Fruit fly (Drosophila melanogaster): ENCODE data around the gene CG3437.

CG3437 gene

DNA sequence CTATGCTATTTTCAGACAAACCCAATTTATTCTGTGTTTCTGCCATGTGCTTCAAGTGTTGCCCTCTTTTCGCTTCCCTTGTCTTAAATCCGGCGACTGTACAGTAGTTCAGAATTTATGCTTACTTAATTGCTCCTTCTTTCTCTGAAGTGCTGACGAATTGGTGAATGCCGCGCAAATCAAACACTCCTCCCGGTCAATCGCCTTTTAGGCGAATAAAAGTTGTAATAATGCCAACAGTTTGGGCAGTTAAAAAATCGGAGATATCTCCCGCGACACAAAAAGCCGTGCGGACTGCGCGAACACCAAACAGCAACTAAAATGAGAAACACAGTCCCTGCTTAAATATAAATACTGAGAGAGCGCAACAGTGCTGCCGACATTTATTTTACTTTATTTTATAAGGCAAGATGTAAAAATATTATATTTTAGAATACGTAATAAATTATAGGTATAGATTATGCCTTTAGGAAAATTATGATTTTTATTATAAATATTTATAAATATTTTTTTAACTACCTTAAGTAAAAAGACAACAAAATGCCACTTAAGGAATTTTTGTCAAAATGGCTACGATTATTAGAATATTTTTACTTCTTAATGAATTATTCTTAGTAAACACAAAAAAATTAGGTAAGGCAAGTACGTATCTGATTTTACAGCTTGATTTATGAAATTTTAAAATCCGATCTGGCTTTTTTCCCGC, 47.7 kb upstream of the CG3437 start, which contains the start of gene path (continued):
- TF ChIP-seq fd96Cb (tag; optimal IDR thresholded peaks at IDR 0.05) (peak; percentile 50), grau (tag; optimal IDR thresholded peaks at IDR 0.05) (peak; percentile 51), Hmx (GFP tag; optimal IDR thresholded peaks at IDR 0.05) (no peak)

DNA sequence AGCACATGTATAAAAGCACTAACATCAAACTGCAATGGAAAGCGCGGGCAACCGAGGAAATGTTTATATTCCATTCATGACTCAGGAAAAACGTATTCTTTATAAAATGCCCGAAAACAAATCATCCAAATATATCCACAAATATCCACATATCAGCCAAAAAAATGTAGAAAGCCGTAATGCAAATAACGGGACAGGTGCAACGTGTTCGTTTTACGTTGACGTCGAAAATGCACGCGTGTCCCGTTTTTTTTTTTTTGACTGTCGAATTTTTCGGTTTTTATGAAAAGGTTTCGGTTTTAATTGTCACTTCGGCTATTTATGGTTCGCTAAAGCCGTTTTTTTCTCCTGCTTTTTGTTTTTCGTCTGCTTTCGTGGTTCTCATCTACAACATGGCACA, 47.1 kb upstream of the CG3437 start:
- no peak for TF ChIP-seq CG8290 (GFP tag; optimal IDR thresholded peaks at IDR 0.05)
- TF ChIP-seq CG8290 (tag; optimal IDR thresholded peaks at IDR 0.05), result no peak
- TF ChIP-seq CG9437 (GFP tag; optimal IDR thresholded peaks at IDR 0.05), result peak; percentile 52
- peak in 1 of 2 experiments; percentile 55 for TF ChIP-seq eve (GFP tag; optimal IDR thresholded peaks at IDR 0.05)
- no peak for TF ChIP-seq zen (tag; optimal IDR thresholded peaks at IDR 0.05)
- no peak for TF ChIP-seq CG7963 (GFP tag; IDR thresholded peaks at IDR 0.05; ENCODE audit: partially characterized antibody)
- no peak for TF ChIP-seq ftz-f1 (GFP tag; optimal IDR thresholded peaks at IDR 0.05)

DNA sequence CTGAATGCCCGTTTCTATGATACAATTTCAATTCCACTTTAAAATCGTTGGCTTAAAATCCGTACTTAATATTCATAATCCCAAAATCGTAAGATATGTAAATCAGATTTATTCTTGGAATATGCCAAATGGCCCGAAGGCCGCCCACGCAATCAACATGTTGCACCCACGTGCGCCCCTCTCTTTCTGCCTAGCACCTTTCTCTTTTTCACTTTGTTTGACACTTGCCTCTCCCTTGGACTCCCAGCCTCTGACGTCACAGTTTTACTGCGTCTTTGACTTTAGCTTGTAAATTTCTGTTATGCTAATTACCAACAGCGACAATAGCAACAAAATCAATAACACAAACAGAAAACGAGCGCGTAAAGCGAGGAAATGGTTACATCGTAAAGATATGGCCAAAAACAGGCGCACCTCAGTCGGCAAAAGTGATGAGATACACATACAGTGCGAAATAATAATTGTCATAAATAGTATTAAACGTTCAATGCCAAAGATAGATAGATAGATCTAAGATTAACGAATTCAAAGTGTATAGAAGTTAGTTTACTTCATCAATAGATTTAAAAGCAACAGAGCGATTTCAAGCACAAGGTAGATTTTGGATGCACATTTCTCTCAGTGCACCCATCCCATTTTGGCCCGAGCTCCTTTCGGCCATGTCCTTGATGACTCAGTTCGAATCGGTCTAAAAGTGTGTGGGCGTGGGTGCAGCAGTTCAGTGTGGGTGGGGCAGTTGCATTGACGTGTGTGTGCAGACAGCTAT, 46.3 kb upstream of the CG3437 start:
- TF ChIP-seq vvl (GFP tag; IDR thresholded peaks at IDR 0.05), result peak; percentile 7; the same call in 1 of the 2 replicates
- no peak for TF ChIP-seq Ssrp (tag; optimal IDR thresholded peaks at IDR 0.05)
- TF ChIP-seq Stat92E (GFP tag; optimal IDR thresholded peaks at IDR 0.05), result no peak
- no peak for TF ChIP-seq Nf-YA (GFP tag; IDR thresholded peaks at IDR 0.05)
- TF ChIP-seq lmd (GFP tag; IDR thresholded peaks at IDR 0.05), result no peak
- TF ChIP-seq CG15269 (tag; optimal IDR thresholded peaks at IDR 0.05), result no peak
- no peak for TF ChIP-seq CG10462 (GFP tag; optimal IDR thresholded peaks at IDR 0.05)
- TF ChIP-seq CG9437 (GFP tag; optimal IDR thresholded peaks at IDR 0.05), result no peak
- no peak for TF ChIP-seq CG10431 (GFP tag; optimal IDR thresholded peaks at IDR 0.05)
- no peak for TF ChIP-seq hbn (GFP tag; IDR thresholded peaks at IDR 0.05; ENCODE audit: partially characterized antibody)
- TF ChIP-seq sr (GFP tag; IDR thresholded peaks at IDR 0.05), result peak; percentile 98
- TF ChIP-seq Ptx1 (GFP tag; IDR thresholded peaks at IDR 0.05), result no peak
- TF ChIP-seq Pdp1 (GFP tag; optimal IDR thresholded peaks at IDR 0.05), result peak in 1 of 2 experiments; percentile 32
- no peak for TF ChIP-seq Asciz (GFP tag; optimal IDR thresholded peaks at IDR 0.05)
- TF ChIP-seq dpn (GFP tag; optimal IDR thresholded peaks at IDR 0.05), result peak in 1 of 2 experiments; percentile 1
- peak; percentile 30 for TF ChIP-seq CG1233 (GFP tag; optimal IDR thresholded peaks at IDR 0.05)
- TF ChIP-seq scrt (GFP tag; optimal IDR thresholded peaks at IDR 0.05), result peak; percentile 58
- TF ChIP-seq lbe (GFP tag; optimal IDR thresholded peaks at IDR 0.05), result no peak
- TF ChIP-seq sob (GFP tag; IDR thresholded peaks at IDR 0.05), result no peak
- TF ChIP-seq Med (GFP tag), result peak; percentile 70
- TF ChIP-seq amos (GFP tag; IDR thresholded peaks at IDR 0.05; ENCODE audit: partially characterized antibody), result no peak
- TF ChIP-seq CG2712 (tag; optimal IDR thresholded peaks at IDR 0.05), result peak; percentile 14
- peak; percentile 22 for TF ChIP-seq Fer3 (tag; optimal IDR thresholded peaks at IDR 0.05)
- no peak for TF ChIP-seq Ets97D (GFP tag; optimal IDR thresholded peaks at IDR 0.05)
- no peak for TF ChIP-seq Rx (GFP tag; IDR thresholded peaks at IDR 0.05)
- no peak for TF ChIP-seq fd102C (GFP tag; optimal IDR thresholded peaks at IDR 0.05)
- TF ChIP-seq CG8359 (GFP tag; optimal IDR thresholded peaks at IDR 0.05; ENCODE audit: borderline replicate concordance), result no peak
- no peak for TF ChIP-seq CG7372 (GFP tag; IDR thresholded peaks at IDR 0.05)
- no peak for TF ChIP-seq CHES-1-like (GFP tag; optimal IDR thresholded peaks at IDR 0.05)
- no peak for TF ChIP-seq grn (GFP tag; optimal IDR thresholded peaks at IDR 0.05)
- TF ChIP-seq B-H2 (GFP tag; optimal IDR thresholded peaks at IDR 0.05), result no peak
- no peak for TF ChIP-seq CG17359 (tag; optimal IDR thresholded peaks at IDR 0.05)
- TF ChIP-seq Rfx (GFP tag; IDR thresholded peaks at IDR 0.05), result 0 out of 2 replicates have a peak, but pooled peaks have one; percentile 31
- TF ChIP-seq Sox100B (GFP tag; optimal IDR thresholded peaks at IDR 0.05), result no peak
- no peak for TF ChIP-seq CG33213 (GFP tag; optimal IDR thresholded peaks at IDR 0.05)
- TF ChIP-seq BtbVII (GFP tag; optimal IDR thresholded peaks at IDR 0.05), result peak; percentile 31
